Worm (Caenorhabditis elegans): ENCODE results near the gene C27B7.7.
A peak's percentile ranks its signal among the peaks of the same experiment; 100 is the strongest.

The C27B7.7 gene

ce11 chrIV:8888525-8889026 is 18.3 kb upstream of the C27B7.7 start, which contains the start of gene oma-1 (continued):
- TF ChIP-seq Y56A3A.18 (GFP tag; IDR thresholded peaks at IDR 0.05) (no peak), ceh-58 (GFP tag; IDR thresholded peaks at IDR 0.05) (no peak), hlh-26 (GFP tag; conservative IDR thresholded peaks at IDR 0.05) (no peak), ceh-91 (GFP tag; IDR thresholded peaks at IDR 0.05) (peak; percentile 91), ztf-3 (GFP tag; optimal IDR thresholded peaks at IDR 0.05) (no peak), efl-1 (GFP tag; optimal IDR thresholded peaks at IDR 0.05) (peak; percentile 95), ZK185.1 (tag; optimal IDR thresholded peaks at IDR 0.05; ENCODE audit: poor library complexity, severe bottlenecking) (no peak), lin-54 (GFP tag; optimal IDR thresholded peaks at IDR 0.05) (no peak), ama-1 (optimal IDR thresholded peaks at IDR 0.05) (no peak), ama-1 (GFP tag; optimal IDR thresholded peaks at IDR 0.05) (no peak), ztf-28 (GFP tag; IDR thresholded peaks at IDR 0.05) (no peak), gei-17 (GFP tag; optimal IDR thresholded peaks at IDR 0.05) (no peak), F49E8.2 (tag; optimal IDR thresholded peaks at IDR 0.05; ENCODE audit: insufficient read depth) (peak; percentile 88), egl-44 (GFP tag; IDR thresholded peaks at IDR 0.05) (no peak), attf-5 (GFP tag; optimal IDR thresholded peaks at IDR 0.05) (no peak), mel-28 (tag; optimal IDR thresholded peaks at IDR 0.05; ENCODE audit: borderline replicate concordance) (no peak), F23B12.7 (tag; optimal IDR thresholded peaks at IDR 0.05; ENCODE audit: insufficient read depth) (no peak), him-1 (tag; optimal IDR thresholded peaks at IDR 0.05) (no peak), hmg-1.2 (GFP tag; IDR thresholded peaks at IDR 0.05) (no peak), lsl-1 (GFP tag; optimal IDR thresholded peaks at IDR 0.05) (peak; percentile 99), mxl-1 (tag; optimal IDR thresholded peaks at IDR 0.05) (no peak), nfyb-1 (GFP tag; IDR thresholded peaks at IDR 0.05) (no peak), ztf-6 (GFP tag; IDR thresholded peaks at IDR 0.05) (no peak), F39B2.1 (GFP tag; IDR thresholded peaks at IDR 0.05) (no peak), akir-1 (GFP tag; optimal IDR thresholded peaks at IDR 0.05) (no peak), hlh-12 (tag; optimal IDR thresholded peaks at IDR 0.05) (no peak), C06A6.2 (GFP tag; conservative IDR thresholded peaks at IDR 0.05) (no peak), F52B5.7 (tag; optimal IDR thresholded peaks at IDR 0.05) (no peak), ztf-22 (GFP tag; optimal IDR thresholded peaks at IDR 0.05) (no peak), F57C9.4 (tag; optimal IDR thresholded peaks at IDR 0.05) (no peak), ekl-4 (GFP tag; IDR thresholded peaks at IDR 0.05) (no peak), lin-26 (GFP tag; IDR thresholded peaks at IDR 0.05) (no peak), tlf-1 (GFP tag; optimal IDR thresholded peaks at IDR 0.05) (peak; percentile 78), snpc-1.1 (tag; optimal IDR thresholded peaks at IDR 0.05; ENCODE audit: insufficient read depth) (no peak), Y53F4B.3 (GFP tag; IDR thresholded peaks at IDR 0.05) (no peak), ztf-26 (tag; optimal IDR thresholded peaks at IDR 0.05) (no peak), madf-3 (GFP tag; IDR thresholded peaks at IDR 0.05) (no peak; the same call in 1 of the 2 replicates), nhr-27 (tag; optimal IDR thresholded peaks at IDR 0.05) (no peak), egl-18 (GFP tag; IDR thresholded peaks at IDR 0.05) (no peak), ceh-40 (GFP tag; IDR thresholded peaks at IDR 0.05) (no peak), let-607 (tag; optimal IDR thresholded peaks at IDR 0.05) (no peak), F37B4.10 (GFP tag; IDR thresholded peaks at IDR 0.05) (no peak), bed-2 (GFP tag; IDR thresholded peaks at IDR 0.05) (no peak), let-526 (GFP tag; IDR thresholded peaks at IDR 0.05) (no peak), B0035.1 (tag; optimal IDR thresholded peaks at IDR 0.05) (no peak), T26A5.8 (tag; optimal IDR thresholded peaks at IDR 0.05) (no peak), fkh-3 (tag; optimal IDR thresholded peaks at IDR 0.05) (no peak), madf-6 (GFP tag; IDR thresholded peaks at IDR 0.05) (peak; percentile 99), sptf-2 (GFP tag; optimal IDR thresholded peaks at IDR 0.05) (no peak), Y79H2A.3 (GFP tag; conservative IDR thresholded peaks at IDR 0.05) (no peak)
